Worm (Caenorhabditis elegans): ENCODE results near the gene tmem-231.
"Not testable (repeated sequence)": the region's sequence is repeated elsewhere in the genome, so short reads cannot be mapped to it uniquely, and the experiment has no call there.

Gene tmem-231

DNA sequence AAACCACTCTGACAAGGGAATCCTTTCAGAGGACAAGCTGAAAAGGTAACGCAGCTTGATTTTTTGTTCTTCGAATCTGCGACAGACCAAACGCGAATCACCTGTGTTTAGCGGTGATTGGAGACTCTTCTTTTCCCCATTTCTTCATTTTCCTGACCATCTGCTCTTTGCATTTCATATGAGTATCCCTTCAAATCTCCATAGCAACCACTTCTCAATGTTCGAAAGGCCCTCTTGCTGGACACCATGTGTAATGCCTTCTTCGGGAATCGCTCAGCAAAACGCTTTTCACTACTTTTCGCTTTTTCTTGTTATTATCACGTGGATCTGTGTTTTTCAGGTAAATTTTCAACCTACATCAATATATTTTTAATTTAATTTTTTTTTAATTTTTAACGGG, at the start of gene tmem-231, which contains the start of gene T26A8.3:
TSS of gene tmem-231 (plus strand) at position 249 of the 400 bp plus-strand sequence.
TSS of gene T26A8.3 (minus strand) at position 101 of the 400 bp plus-strand sequence.
- no peak for TF ChIP-seq unc-62 (GFP tag; optimal IDR thresholded peaks at IDR 0.05)

DNA sequence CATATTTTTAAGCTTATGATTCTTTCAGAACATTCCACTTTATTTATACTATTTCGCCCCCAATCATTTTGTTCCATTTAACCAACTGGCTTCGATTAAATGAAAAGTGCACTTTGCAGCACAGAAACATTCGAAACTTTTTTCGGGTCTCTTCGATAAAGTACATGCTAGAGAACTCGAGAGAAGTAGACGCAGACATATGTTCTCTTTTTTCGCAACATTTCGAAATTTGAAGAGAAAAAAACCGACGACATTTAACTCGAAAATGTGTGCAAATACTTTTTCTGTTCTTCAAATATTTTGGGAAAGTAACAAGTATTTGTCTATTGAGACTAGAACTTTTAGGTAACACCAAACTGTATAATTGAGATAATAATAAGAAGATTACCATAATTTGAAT, 49.7 kb upstream of the tmem-231 start:
- TF ChIP-seq unc-62 (GFP tag; optimal IDR thresholded peaks at IDR 0.05) = no peak

DNA sequence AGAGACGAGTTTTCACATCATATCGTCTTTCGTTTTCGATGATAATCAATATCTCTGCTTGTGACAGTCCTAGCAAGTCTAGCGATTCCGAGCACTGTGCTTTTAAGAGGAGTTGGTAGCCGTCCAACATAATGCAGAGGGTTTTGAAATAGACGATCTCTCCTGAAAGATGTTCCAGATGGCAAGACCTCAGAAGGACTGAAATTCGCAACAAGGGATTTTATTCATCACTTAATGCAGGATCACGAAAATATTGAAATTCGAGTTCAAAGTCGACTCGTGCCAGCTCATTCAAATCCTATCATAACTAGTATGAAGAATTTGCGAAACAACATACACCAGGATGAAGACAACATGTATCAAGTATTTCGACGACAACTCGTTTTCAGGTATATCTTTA, 49.1 kb upstream of the tmem-231 start, which contains the start of gene D2096.7:
TSS of gene D2096.7 (minus strand) at position 130 of the 400 bp plus-strand sequence.
- no peak for TF ChIP-seq unc-62 (GFP tag; optimal IDR thresholded peaks at IDR 0.05)

DNA sequence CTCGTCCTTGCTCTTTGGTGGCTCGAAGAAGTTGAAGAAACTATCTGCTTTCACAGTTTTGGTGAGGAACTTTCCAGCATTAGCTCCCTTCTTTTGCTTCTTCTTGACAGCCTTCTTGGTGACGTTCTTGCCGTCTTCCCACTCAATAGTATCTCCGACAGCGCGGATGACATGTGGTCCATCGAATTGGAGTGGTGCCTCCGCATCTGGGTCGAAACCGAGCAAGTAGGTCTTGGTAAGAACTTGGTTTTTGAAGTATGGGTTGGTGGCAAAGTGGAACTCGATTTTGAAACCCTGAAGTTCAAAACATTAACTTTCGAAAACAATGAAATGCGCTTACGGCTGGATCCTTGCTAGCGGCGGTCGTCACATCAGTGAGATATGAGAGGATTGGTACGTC, 48.3 kb upstream of the tmem-231 start:
- TF ChIP-seq unc-62 (GFP tag; optimal IDR thresholded peaks at IDR 0.05) = no peak

DNA sequence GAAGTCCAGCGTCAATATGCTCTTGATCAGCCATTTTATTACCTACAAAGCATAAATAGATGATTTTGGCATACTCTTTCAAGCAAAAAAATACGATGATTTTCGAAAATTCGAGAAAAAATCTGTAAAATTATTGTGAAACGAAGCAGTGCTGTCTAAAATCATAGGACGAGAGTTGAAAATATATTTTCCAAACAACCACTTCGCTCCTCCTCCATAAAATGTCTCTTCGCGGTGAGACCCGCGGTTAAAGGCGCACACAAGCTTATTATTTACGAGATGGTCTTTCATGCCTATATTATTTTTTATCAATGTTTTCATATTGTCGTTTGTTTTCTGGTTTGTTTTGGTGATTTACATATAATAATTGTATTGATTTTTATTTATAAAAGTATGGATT, 47.3 kb upstream of the tmem-231 start, which contains the start of gene nap-1:
TSS of gene nap-1 (minus strand) at position 42 of the 400 bp plus-strand sequence.
- no peak for TF ChIP-seq unc-62 (GFP tag; optimal IDR thresholded peaks at IDR 0.05)

DNA sequence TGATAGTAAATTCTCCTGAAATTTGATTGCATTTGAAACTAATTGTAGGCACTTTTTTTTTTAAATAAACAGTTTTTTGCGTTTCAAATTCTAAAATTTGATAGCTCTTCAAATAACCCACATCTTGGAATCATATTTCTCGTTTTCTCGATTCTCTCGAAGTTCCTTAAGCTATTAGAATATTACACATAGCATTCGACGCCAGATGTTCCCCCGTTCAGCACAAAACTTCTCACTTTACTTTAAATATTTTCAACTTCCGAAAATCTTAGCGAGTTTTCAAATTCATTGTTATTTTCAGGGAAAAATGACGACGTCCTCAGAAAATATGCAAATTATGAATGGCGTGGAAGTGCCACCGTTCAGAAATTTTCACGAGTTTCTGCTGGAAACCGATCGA, 46.9 kb upstream of the tmem-231 start, which contains the start of gene praf-3:
TSS of gene praf-3 (plus strand) at position 301 of the 400 bp plus-strand sequence.
- TF ChIP-seq unc-62 (GFP tag; optimal IDR thresholded peaks at IDR 0.05) = no peak

DNA sequence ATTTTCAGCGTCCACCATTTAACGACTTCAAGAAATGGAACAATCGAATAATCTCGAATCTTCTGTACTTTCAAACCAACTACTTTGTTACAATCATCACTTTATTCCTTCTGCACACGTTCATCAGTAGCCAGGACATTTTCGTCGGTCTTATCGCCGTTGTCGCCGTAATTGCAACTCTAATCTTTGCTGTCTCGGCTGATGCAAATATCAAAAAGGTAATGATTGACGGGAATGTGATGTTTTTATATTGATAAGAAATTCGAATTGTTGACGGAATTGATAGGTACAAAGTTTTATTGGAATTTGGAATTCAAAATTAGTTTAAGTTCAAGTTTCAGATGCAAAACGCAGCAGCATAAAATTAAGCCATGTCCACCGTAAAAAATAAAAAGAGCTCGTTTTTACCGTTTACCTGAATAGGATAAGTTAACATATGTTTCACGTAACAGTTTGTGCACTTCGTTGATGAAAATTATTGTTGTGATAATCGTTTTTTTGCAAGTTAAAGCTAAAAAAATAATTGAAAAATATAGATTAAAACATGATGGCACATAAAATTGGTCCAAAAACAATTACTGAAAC, 46.2 kb upstream of the tmem-231 start:
- TF ChIP-seq unc-62 (GFP tag; optimal IDR thresholded peaks at IDR 0.05) = no peak

DNA sequence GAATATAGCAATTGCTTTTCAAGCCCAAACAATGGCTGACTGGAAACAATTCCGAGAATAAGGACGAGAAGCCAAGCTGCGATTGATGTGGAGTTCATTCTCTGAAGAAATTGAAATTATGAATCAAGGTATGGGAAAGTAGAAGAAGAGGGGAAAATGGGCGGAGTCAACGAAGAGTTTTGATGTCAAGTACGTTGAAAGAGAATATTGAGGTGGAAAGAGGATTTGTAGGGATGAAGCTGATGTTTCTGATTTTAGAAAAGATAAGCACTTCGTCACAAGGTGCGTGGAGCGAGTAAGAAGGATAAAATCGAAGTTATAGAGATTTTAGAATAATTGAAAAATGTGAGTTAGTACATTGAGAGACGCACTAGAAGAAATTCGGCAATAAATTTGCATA, 43.9 kb upstream of the tmem-231 start, which contains the start of gene D2096.9:
TSS of gene D2096.9 (minus strand) at position 101 of the 400 bp plus-strand sequence.
- TF ChIP-seq unc-62 (GFP tag; optimal IDR thresholded peaks at IDR 0.05) = no peak

DNA sequence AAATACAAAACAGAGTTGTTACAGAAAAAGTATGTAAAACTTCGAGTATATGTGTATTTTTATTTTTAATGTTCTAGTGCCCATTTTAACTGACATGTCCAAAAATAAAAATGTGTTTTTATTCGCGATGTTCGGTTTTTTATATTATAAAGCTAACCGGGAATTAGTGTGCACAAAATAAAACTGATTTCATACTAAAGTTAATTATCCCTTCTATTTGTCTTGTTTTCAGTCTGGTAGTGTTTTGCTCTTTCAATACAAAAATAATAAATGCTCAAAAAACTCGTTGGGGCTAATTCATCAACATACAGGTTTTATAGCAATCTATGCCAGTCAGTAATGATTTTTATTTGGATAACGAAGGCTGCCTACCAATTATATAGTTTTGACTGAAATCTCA, 41.8 kb upstream of the tmem-231 start:
- no peak for TF ChIP-seq unc-62 (GFP tag; optimal IDR thresholded peaks at IDR 0.05)

DNA sequence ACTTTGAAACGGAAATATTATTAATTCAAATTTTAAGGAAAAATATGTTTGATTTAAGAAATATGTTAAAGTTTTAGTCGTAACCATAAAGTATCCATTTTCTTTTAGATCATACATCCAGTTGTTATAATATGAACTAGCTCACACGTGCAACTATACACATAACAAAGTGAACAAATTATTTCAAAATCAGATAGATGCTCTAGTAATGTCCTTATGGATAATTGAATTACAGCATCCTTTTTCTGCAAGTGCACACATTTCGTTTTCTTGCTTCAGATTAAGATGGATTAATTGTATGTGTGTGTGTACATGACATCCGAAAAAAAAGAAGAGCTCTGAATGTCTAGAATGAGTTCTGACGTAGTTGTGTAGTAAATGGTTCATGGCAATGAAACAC, 40.9 kb upstream of the tmem-231 start:
- TF ChIP-seq unc-62 (GFP tag; optimal IDR thresholded peaks at IDR 0.05) = no peak

DNA sequence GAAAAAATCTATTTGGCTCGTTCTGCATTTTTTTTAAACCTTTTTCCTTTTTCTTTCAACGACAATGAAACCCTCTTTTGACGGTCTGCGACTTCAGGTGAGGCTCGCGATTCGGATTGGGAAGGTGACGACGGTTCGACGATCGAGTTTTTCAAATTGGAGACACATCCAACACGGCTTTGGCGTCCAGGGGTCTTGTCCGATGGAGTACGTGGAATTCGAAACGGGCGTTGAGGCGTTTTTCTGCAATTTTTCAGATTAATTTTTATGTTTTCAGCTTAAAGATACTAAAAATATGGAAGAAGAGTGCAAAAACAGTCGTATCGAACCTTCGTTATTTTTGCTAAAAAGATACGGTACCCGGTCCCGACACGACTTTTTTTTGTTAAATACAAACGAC, 37.4 kb upstream of the tmem-231 start, which contains the start of gene D2096.10:
TSS of gene D2096.10 (minus strand) at position 101 of the 400 bp plus-strand sequence.
- not testable (repeated sequence) for TF ChIP-seq unc-62 (GFP tag; optimal IDR thresholded peaks at IDR 0.05)

DNA sequence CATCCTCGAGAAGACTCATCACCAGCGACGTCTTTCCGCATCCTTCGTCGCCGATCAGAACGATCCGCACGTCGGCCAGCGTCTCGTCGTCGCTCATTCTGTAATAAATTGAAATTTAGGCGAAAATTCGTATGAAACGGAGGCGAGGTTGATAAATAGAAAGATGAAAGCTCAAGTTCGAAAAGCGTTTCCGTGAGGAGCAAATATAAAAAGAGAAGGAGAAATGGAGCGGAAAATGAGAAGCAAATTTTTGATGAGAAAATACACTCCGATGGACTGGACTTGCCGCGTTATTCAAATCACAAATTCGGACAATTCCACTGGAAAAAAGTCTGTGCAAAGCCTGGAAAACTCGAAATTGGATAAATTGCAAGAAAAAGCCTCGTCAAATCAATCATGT, 32.5 kb upstream of the tmem-231 start, which contains the start of gene D2096.11:
TSS of gene D2096.11 (minus strand) at position 101 of the 400 bp plus-strand sequence.
- TF ChIP-seq unc-62 (GFP tag; optimal IDR thresholded peaks at IDR 0.05) = no peak

DNA sequence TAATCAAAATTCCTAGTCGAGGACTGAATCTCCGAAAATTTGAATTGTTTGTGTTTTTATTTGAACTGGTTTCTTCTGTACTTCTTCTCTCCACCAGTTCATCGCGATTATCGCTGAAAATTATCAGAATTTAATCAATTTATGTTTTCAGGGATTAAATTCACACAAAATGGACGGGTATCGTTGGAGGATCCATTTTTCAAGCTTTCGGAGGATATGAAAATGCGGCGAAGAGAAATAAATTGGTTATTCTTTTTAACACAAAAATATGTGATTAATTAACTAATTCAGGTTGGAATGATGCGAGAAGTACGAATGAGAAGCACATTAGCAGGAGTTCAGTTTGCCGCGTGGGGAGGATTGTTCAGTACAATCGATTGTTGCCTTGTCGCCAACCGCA, 30.2 kb upstream of the tmem-231 start, which contains the start of gene timm-17B.2:
TSS of gene timm-17B.2 (plus strand) at position 301 of the 400 bp plus-strand sequence.
- TF ChIP-seq unc-62 (GFP tag; optimal IDR thresholded peaks at IDR 0.05) = no peak

DNA sequence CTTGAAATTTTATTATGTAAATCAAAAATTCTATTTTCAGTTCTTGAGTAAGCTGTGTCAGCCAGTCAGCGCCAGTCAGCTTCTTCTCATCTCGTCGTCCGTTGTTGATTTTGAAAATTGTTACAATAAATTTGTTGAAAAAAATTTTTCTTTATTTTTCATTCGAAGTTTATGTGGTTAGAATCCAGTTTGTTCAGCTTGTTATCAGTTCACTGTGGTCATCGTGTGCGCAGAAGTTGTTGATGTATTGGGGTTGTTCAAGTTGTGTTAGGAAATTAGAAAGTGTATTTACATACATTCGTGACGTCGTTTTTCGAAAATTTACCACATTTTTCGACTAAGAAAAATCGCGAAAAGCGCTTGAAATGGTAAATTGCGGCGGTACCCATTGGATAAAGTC, 28.8 kb upstream of the tmem-231 start:
- no peak for TF ChIP-seq unc-62 (GFP tag; optimal IDR thresholded peaks at IDR 0.05)

DNA sequence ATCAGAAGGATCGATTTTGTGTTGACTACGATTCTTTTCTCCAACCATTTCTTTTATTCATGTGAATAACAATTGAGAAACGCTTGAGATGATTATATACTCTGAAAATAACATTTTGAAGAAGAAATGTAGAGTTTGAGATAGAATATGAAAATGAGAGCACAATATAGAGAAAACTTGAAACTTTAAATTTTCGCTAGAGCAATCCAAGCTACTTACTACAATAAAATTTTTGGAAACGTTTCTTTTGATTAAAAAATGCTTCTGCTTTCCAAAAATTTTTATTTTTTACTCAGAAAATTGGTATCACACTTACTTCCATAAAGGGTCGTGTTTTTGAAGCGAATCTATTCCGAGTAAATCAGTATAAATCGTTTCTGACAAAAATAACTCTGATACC, 5.6 kb upstream of the tmem-231 start, which contains the start of gene M116.5:
TSS of gene M116.5 (minus strand) at position 101 of the 400 bp plus-strand sequence.
- no peak for TF ChIP-seq unc-62 (GFP tag; optimal IDR thresholded peaks at IDR 0.05)

DNA sequence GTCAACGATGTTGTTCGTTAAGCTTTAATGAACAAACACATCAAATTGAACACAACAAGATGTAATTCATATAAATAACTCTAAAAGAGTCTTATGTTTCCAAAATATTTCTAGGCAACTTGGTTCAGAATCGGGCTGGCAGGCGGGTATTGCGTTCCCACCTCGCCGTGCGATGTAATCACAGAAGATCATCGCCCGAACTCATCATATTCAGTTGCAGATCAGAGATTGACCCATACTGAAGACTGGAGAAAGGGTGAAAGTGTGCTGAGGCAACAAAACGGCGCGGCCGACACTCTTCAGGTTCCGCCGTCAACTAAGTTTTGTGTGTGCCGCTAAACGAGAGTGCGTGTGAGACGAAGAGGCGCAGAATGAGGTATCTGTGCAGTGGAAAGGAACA, 1.9 kb downstream of the tmem-231 start:
- no peak for TF ChIP-seq unc-62 (GFP tag; optimal IDR thresholded peaks at IDR 0.05)
